Fruit fly (Drosophila melanogaster) whole organism, embryonic: ENCODE measurements around the gene Nepl3.

Experiments
- Atf3 ChIP-seq: fragments of 200-800 bp; sonication (Bioruptor generic); optimal IDR thresholded peaks from 3 replicates; lab custom pipeline; 2016; ENCODE audit warnings: missing biosample characterization, missing genetic modification characterization
- BEAF-32 ChIP-seq: fragments of 200-800 bp; sonication (Bioruptor generic); optimal IDR thresholded peaks from 3 replicates; lab custom pipeline; 2017; ENCODE audit warnings: missing biosample characterization, missing genetic modification characterization, mild to moderate bottlenecking, moderate library complexity, missing genetic modification reagents
- CG10267 ChIP-seq: fragments of 200-800 bp; sonication (Bioruptor generic); optimal IDR thresholded peaks from 2 replicates; lab custom pipeline; 2018; ENCODE audit warnings: missing biosample characterization, mild to moderate bottlenecking, missing genetic modification characterization, moderate library complexity
- CG10654 ChIP-seq: fragments of 200-800 bp; sonication (Bioruptor generic); optimal IDR thresholded peaks from 2 replicates; lab custom pipeline; 2016; ENCODE audit warnings: missing biosample characterization, missing genetic modification characterization
- CG11504 ChIP-seq: fragments of 200-800 bp; sonication (Bioruptor generic); optimal IDR thresholded peaks from 3 replicates; lab custom pipeline; 2019; ENCODE audit warnings: missing biosample characterization, mild to moderate bottlenecking, missing genetic modification characterization, moderate library complexity
- CG12659 ChIP-seq: fragments of 200-800 bp; sonication (Bioruptor generic); optimal IDR thresholded peaks from 3 replicates; lab custom pipeline; 2017; ENCODE audit warnings: mild to moderate bottlenecking, missing biosample characterization, missing genetic modification reagents, missing genetic modification characterization
- CG12942 ChIP-seq: fragments of 200-800 bp; sonication (Bioruptor generic); optimal IDR thresholded peaks from 3 replicates; lab custom pipeline; 2016; ENCODE audit warnings: missing biosample characterization, missing genetic modification characterization
- CG15479 ChIP-seq: fragments of 200-800 bp; sonication (Bioruptor generic); optimal IDR thresholded peaks from 3 replicates; lab custom pipeline; 2019; ENCODE audit warnings: missing biosample characterization, mild to moderate bottlenecking, missing genetic modification characterization, moderate library complexity
- CG17328 ChIP-seq: fragments of 200-800 bp; sonication (Bioruptor generic); IDR thresholded peaks from 2 replicates; pipeline ENCODE4 v1.3.6; 2022; ENCODE audit warnings: missing biosample characterization, missing genetic modification characterization
- CG17359 ChIP-seq: fragments of 200-800 bp; sonication (Bioruptor generic); optimal IDR thresholded peaks from 3 replicates; lab custom pipeline; 2018; ENCODE audit warnings: missing biosample characterization, mild to moderate bottlenecking, missing genetic modification characterization, moderate library complexity
- CG17568 ChIP-seq: fragments of 200-800 bp; sonication (Bioruptor generic); optimal IDR thresholded peaks from 2 replicates; lab custom pipeline; 2018; ENCODE audit warnings: missing biosample characterization, mild to moderate bottlenecking, missing genetic modification characterization, moderate library complexity
- CG17612 ChIP-seq: fragments of 200-800 bp; sonication (Bioruptor generic); IDR thresholded peaks from 2 replicates; pipeline ENCODE4 v1.3.6; 2022; ENCODE audit warnings: missing biosample characterization, missing genetic modification characterization
- CG1832 ChIP-seq: fragments of 200-800 bp; sonication (Bioruptor generic); optimal IDR thresholded peaks from 2 replicates; lab custom pipeline; 2017; ENCODE audit warnings: missing biosample characterization, mild to moderate bottlenecking, missing genetic modification characterization, inconsistent platforms
- CG2120 ChIP-seq: fragments of 200-800 bp; sonication (Bioruptor generic); optimal IDR thresholded peaks from 3 replicates; lab custom pipeline; 2016; ENCODE audit warnings: missing biosample characterization, missing genetic modification characterization
- CG34376 ChIP-seq: fragments of 200-800 bp; sonication (Bioruptor generic); optimal IDR thresholded peaks from 2 replicates; lab custom pipeline; 2018; ENCODE audit warnings: missing biosample characterization, mild to moderate bottlenecking, missing genetic modification characterization
- CG5953 ChIP-seq: fragments of 200-800 bp; sonication (Bioruptor generic); IDR thresholded peaks from 2 replicates; pipeline ENCODE4 v1.3.6; 2022; ENCODE audit warnings: missing biosample characterization, missing genetic modification characterization
- CG6654 ChIP-seq: fragments of 200-800 bp; sonication (Bioruptor generic); optimal IDR thresholded peaks from 2 replicates; lab custom pipeline; 2017; ENCODE audit warnings: missing biosample characterization, mild to moderate bottlenecking, missing genetic modification characterization
- CG7372 ChIP-seq: fragments of 200-800 bp; sonication (Bioruptor generic); IDR thresholded peaks from 2 replicates; pipeline ENCODE4 v1.3.6; 2022; ENCODE audit warnings: missing biosample characterization, missing genetic modification characterization
- CG7928 ChIP-seq: fragments of 200-800 bp; sonication (Bioruptor generic); optimal IDR thresholded peaks from 2 replicates; lab custom pipeline; 2017; ENCODE audit warnings: missing biosample characterization, mild to moderate bottlenecking, missing genetic modification characterization
- CG9437 ChIP-seq: fragments of 200-800 bp; sonication (Bioruptor generic); optimal IDR thresholded peaks from 2 replicates; lab custom pipeline; 2018; ENCODE audit warnings: missing biosample characterization, mild to moderate bottlenecking, missing genetic modification characterization
- Chrac-16 ChIP-seq: fragments of 200-800 bp; sonication (Bioruptor generic); optimal IDR thresholded peaks from 3 replicates; lab custom pipeline; 2016; ENCODE audit warnings: missing biosample characterization, missing genetic modification characterization
- Deaf1 ChIP-seq: fragments of 200-800 bp; optimal IDR thresholded peaks from 3 replicates; lab custom pipeline; 2019; ENCODE audit warnings: missing biosample characterization, mild to moderate bottlenecking, missing genetic modification characterization, moderate library complexity
- Dip3 ChIP-seq: fragments of 200-800 bp; sonication (Bioruptor generic); optimal IDR thresholded peaks from 3 replicates; lab custom pipeline; 2016; ENCODE audit warnings: missing biosample characterization, missing genetic modification characterization
- Elba2 ChIP-seq: fragments of 200-800 bp; sonication (Bioruptor generic); optimal IDR thresholded peaks from 3 replicates; lab custom pipeline; 2016; ENCODE audit warnings: missing biosample characterization, missing genetic modification characterization
- Hsf ChIP-seq: fragments of 200-800 bp; sonication (Bioruptor generic); optimal IDR thresholded peaks from 3 replicates; lab custom pipeline; 2016; ENCODE audit warnings: missing biosample characterization, missing genetic modification characterization
- Jarid2 ChIP-seq: fragments of 200-800 bp; sonication (Bioruptor generic); optimal IDR thresholded peaks from 3 replicates; lab custom pipeline; 2017; ENCODE audit warnings: mild to moderate bottlenecking, missing biosample characterization, missing genetic modification reagents, missing genetic modification characterization
- Mad ChIP-seq: fragments of 200-800 bp; sonication (Bioruptor generic); optimal IDR thresholded peaks from 2 replicates; lab custom pipeline; 2016; ENCODE audit warnings: missing biosample characterization, missing genetic modification characterization
- Med ChIP-seq: fragments of 200-800 bp; sonication (Bioruptor generic); peaks from one replicate; lab custom pipeline; 2016; ENCODE audit warnings: missing biosample characterization, missing genetic modification characterization, mild to moderate bottlenecking, inconsistent platforms, moderate library complexity
- Neu2 ChIP-seq: fragments of 200-800 bp; sonication (Bioruptor generic); optimal IDR thresholded peaks from 3 replicates; lab custom pipeline; 2016; ENCODE audit warnings: missing biosample characterization, missing genetic modification characterization, borderline replicate concordance
- Sry-β ChIP-seq: fragments of 200-800 bp; sonication (Bioruptor generic); optimal IDR thresholded peaks from 2 replicates; lab custom pipeline; 2018; ENCODE audit warnings: missing biosample characterization, mild to moderate bottlenecking, missing genetic modification characterization, moderate library complexity
- YL-1 ChIP-seq: fragments of 200-800 bp; sonication (Bioruptor generic); optimal IDR thresholded peaks from 3 replicates; lab custom pipeline; 2017; ENCODE audit warnings: missing biosample characterization, mild to moderate bottlenecking, missing genetic modification characterization
- ab ChIP-seq: fragments of 200-800 bp; sonication (Bioruptor generic); optimal IDR thresholded peaks from 2 replicates; lab custom pipeline; 2016; ENCODE audit warnings: missing biosample characterization, missing genetic modification characterization
- ara ChIP-seq: fragments of 200-800 bp; sonication (Bioruptor generic); IDR thresholded peaks from 2 replicates; pipeline ENCODE4 v1.3.6; 2022; ENCODE audit warnings: missing biosample characterization, missing genetic modification characterization
- dysf ChIP-seq: fragments of 200-800 bp; sonication (Bioruptor generic); IDR thresholded peaks from 3 replicates; pipeline ENCODE4 v1.3.6; 2022; ENCODE audit warnings: missing biosample characterization, missing genetic modification characterization
- ems ChIP-seq: fragments of 200-800 bp; sonication (Bioruptor generic); optimal IDR thresholded peaks from 3 replicates; lab custom pipeline; 2016; ENCODE audit warnings: missing biosample characterization, missing genetic modification characterization
- ftz-f1 ChIP-seq: fragments of 200-800 bp; sonication (Bioruptor generic); optimal IDR thresholded peaks from 2 replicates; lab custom pipeline; 2016; ENCODE audit warnings: missing biosample characterization, missing genetic modification characterization
- insv ChIP-seq, 2 experiments: fragments of 200-800 bp; sonication (Bioruptor generic); optimal IDR thresholded peaks; 3 replicates each; lab custom pipeline; 2016 to 2018; ENCODE audit warnings: missing biosample characterization in 2 of 2, missing genetic modification characterization in 2 of 2
- inv ChIP-seq: fragments of 200-800 bp; sonication (Bioruptor generic); IDR thresholded peaks from 2 replicates; pipeline ENCODE4 v1.3.6; 2022; ENCODE audit warnings: missing biosample characterization, missing genetic modification characterization; ENCODE audit not compliant: partially characterized antibody
- lbe ChIP-seq: fragments of 200-800 bp; sonication (Bioruptor generic); optimal IDR thresholded peaks from 2 replicates; lab custom pipeline; 2016; ENCODE audit warnings: missing biosample characterization, mild to moderate bottlenecking, missing genetic modification characterization
- p53 ChIP-seq: fragments of 200-800 bp; sonication (Bioruptor generic); optimal IDR thresholded peaks from 2 replicates; lab custom pipeline; 2016; ENCODE audit warnings: missing biosample characterization, missing genetic modification characterization
- sd ChIP-seq: fragments of 200-800 bp; sonication (Bioruptor generic); optimal IDR thresholded peaks from 3 replicates; lab custom pipeline; 2018; ENCODE audit warnings: missing biosample characterization, mild to moderate bottlenecking, missing genetic modification characterization, moderate library complexity
- sens ChIP-seq: fragments of 200-800 bp; sonication (Bioruptor generic); peaks from one replicate; lab custom pipeline; 2016; ENCODE audit warnings: missing biosample characterization, missing genetic modification characterization
- sim ChIP-seq: fragments of 200-800 bp; sonication (Bioruptor generic); IDR thresholded peaks from 2 replicates; pipeline ENCODE4 v1.3.6; 2022; ENCODE audit warnings: missing biosample characterization, missing genetic modification characterization
- slbo ChIP-seq: fragments of 200-800 bp; sonication (Bioruptor generic); IDR thresholded peaks from 2 replicates; pipeline ENCODE4 v1.3.6; 2022; ENCODE audit warnings: missing biosample characterization, missing genetic modification characterization
- sr ChIP-seq: fragments of 200-800 bp; sonication (Bioruptor generic); IDR thresholded peaks from 3 replicates; pipeline ENCODE4 v1.3.6; 2022; ENCODE audit warnings: missing biosample characterization, missing genetic modification characterization
- trh ChIP-seq: fragments of 200-800 bp; sonication (Bioruptor generic); optimal IDR thresholded peaks from 2 replicates; lab custom pipeline; 2016; ENCODE audit warnings: missing biosample characterization, missing genetic modification characterization
- zf30C ChIP-seq: fragments of 200-800 bp; sonication (Bioruptor generic); optimal IDR thresholded peaks from 3 replicates; lab custom pipeline; 2018; ENCODE audit warnings: missing biosample characterization, mild to moderate bottlenecking, missing genetic modification characterization

Nepl3 gene

dm6 chr2L:5092992-5093695 is 35.1 kb upstream of the Nepl3 start, which contains the start of gene Pgant5 (continued):
- TF ChIP-seq Sry-β (GFP tag; lab: Kevin White, UChicago): no peak
- no peak for TF ChIP-seq sim (GFP tag; lab: Robert Waterston, UW)
- TF ChIP-seq CG11504: no peak
- TF ChIP-seq Jarid2: peak; percentile 90
- no peak for TF ChIP-seq p53 (GFP tag; lab: Kevin White, UChicago)
- TF ChIP-seq CG9437: no peak
- no peak for TF ChIP-seq ab (GFP tag; lab: Kevin White, UChicago)
- TF ChIP-seq Dip3 (GFP tag; lab: Kevin White, UChicago): no peak
- TF ChIP-seq slbo (GFP tag; lab: Robert Waterston, UW): no peak
- TF ChIP-seq CG1832: peak; percentile 77
- TF ChIP-seq inv: peak; percentile 20; the same call in 1 of the 2 replicates
- no peak for TF ChIP-seq CG7372 (GFP tag; lab: Robert Waterston, UW)
- no peak for TF ChIP-seq Neu2 (GFP tag; lab: Kevin White, UChicago)
- TF ChIP-seq ara: peak; percentile 6; the same call in 1 of the 2 replicates
- peak; percentile 55 for TF ChIP-seq CG12659 (GFP tag; lab: Kevin White, UChicago)
- TF ChIP-seq dysf: no peak
- peak; percentile 32 for TF ChIP-seq Deaf1 (tag; lab: Kevin White, UChicago)
- no peak for TF ChIP-seq trh (GFP tag; lab: Kevin White, UChicago)
- no peak for TF ChIP-seq CG10267 (tag; lab: Kevin White, UChicago)
- TF ChIP-seq CG7928 (GFP tag; lab: Kevin White, UChicago): no peak
- no peak for TF ChIP-seq zf30C (GFP tag; lab: Kevin White, UChicago)
- peak; percentile 13 for TF ChIP-seq sd (tag; lab: Kevin White, UChicago)
- peak; percentile 72 for TF ChIP-seq CG34376 (GFP tag; lab: Kevin White, UChicago)
- TF ChIP-seq CG2120 (GFP tag; lab: Kevin White, UChicago): peak; percentile 14
- TF ChIP-seq YL-1: peak; percentile 48
- TF ChIP-seq Chrac-16 (GFP tag; lab: Kevin White, UChicago): no peak
- TF ChIP-seq CG17568: no peak
- no peak for TF ChIP-seq CG17612 (GFP tag; lab: Robert Waterston, UW)
- no peak for TF ChIP-seq lbe (GFP tag; lab: Kevin White, UChicago)
- no peak for TF ChIP-seq Mad
- TF ChIP-seq Hsf (GFP tag; lab: Kevin White, UChicago): no peak
- no peak for TF ChIP-seq ftz-f1 (GFP tag; lab: Kevin White, UChicago)

dm6 chr2L:5092597-5092991 is 34.5 kb upstream of the Nepl3 start:
- peak; percentile 1 for TF ChIP-seq sens (GFP tag; lab: Kevin White, UChicago)
- no peak for TF ChIP-seq Atf3 (GFP tag; lab: Kevin White, UChicago)
- TF ChIP-seq CG17359 (tag; lab: Kevin White, UChicago): no peak
- no peak for TF ChIP-seq CG15479
- no peak for TF ChIP-seq sr (GFP tag; lab: Robert Waterston, UW)
- no peak for TF ChIP-seq CG6654 (GFP tag; lab: Kevin White, UChicago)
- TF ChIP-seq insv (GFP tag; optimal IDR thresholded peaks at IDR 0.05; lab: Kevin White, UChicago): peak; percentile 72 to 95
- no peak for TF ChIP-seq ems
- TF ChIP-seq BEAF-32 (GFP tag; lab: Kevin White, UChicago): no peak
- no peak for TF ChIP-seq CG12942 (GFP tag; lab: Kevin White, UChicago)
- TF ChIP-seq CG5953 (GFP tag; lab: Robert Waterston, UW): no peak
- peak; percentile 60 for TF ChIP-seq Elba2 (GFP tag; lab: Kevin White, UChicago)
- no peak for TF ChIP-seq Med (GFP tag; lab: Kevin White, UChicago)
- TF ChIP-seq CG17328: no peak
- no peak for TF ChIP-seq CG10654 (GFP tag; lab: Kevin White, UChicago)
- TF ChIP-seq, all 482 proteins: peak for 3
